Worm (Caenorhabditis elegans) whole organism, L1 larva: ENCODE data around the gene lips-5.

Experiments used
- aha-1 ChIP-seq: fragments of 150-350 bp; optimal IDR thresholded peaks from 2 replicates; lab custom pipeline; 2014; ENCODE audit warnings: missing biosample characterization, missing genetic modification characterization
- ceh-90 ChIP-seq: sonication (generic microtip); optimal IDR thresholded peaks from 2 replicates; lab custom pipeline; 2016; ENCODE audit warnings: missing genetic modification characterization, missing compliant biosample characterization
- nhr-12 ChIP-seq: sonication (generic microtip); optimal IDR thresholded peaks from 2 replicates; lab custom pipeline; 2017; ENCODE audit warnings: missing biosample characterization, missing genetic modification characterization
- zip-4 ChIP-seq: fragments of 200-800 bp; sonication (Bioruptor generic); optimal IDR thresholded peaks from 2 replicates; lab custom pipeline; 2018; ENCODE audit warnings: mild to moderate bottlenecking, missing genetic modification characterization, moderate library complexity, missing compliant biosample characterization

DNA sequence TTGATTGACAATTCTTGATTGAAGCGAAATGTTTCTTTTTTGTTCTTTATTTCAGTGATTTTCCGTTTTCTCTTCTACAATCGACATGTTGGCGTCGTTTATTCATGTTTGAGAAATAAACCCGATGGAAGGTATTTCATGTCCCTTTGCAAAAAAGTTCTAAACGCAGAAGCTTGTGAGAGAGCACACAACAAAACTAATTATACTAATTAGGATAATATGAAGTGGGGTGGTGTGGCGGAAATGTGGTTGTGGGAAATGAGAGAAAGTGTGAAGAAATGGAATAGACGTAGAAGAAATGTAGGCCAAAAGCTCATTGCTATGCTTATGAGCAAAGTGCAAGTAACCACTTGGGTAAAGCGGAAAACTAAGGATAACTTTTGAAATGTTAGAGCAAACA lies 9.3 kb upstream of the lips-5 start:
- TF ChIP-seq ceh-90 (no peak), zip-4 (GFP tag; lab: Kevin White, UChicago) (no peak), nhr-12 (tag; lab: Kevin White, UChicago) (no peak), aha-1 (no peak)
